Worm (Caenorhabditis elegans) whole organism, midembryonic: Measurements from ENCODE around the gene Y39A1A.24.

Experiments
- T22C8.4 ChIP-seq: fragments of 200-800 bp; sonication (Bioruptor generic); IDR thresholded peaks from 2 replicates; pipeline ENCODE4 v1.3.6; 2022; ENCODE audit warnings: missing genetic modification characterization, missing compliant biosample characterization
- cog-1 ChIP-seq: sonication (generic microtip); optimal IDR thresholded peaks from 2 replicates; lab custom pipeline; 2016; ENCODE audit warnings: missing genetic modification characterization, missing compliant biosample characterization
- flt-1 ChIP-seq: fragments of 200-800 bp; sonication (Bioruptor generic); IDR thresholded peaks from 2 replicates; pipeline ENCODE4 v1.3.6; 2022; ENCODE audit warnings: missing genetic modification characterization, missing compliant biosample characterization
- ref-1 ChIP-seq: fragments of 200-800 bp; sonication (Bioruptor generic); conservative IDR thresholded peaks from 2 replicates; pipeline ENCODE4 v1.3.6; 2022; ENCODE audit warnings: missing genetic modification reagents, missing genetic modification characterization, missing compliant biosample characterization
- ztf-23 ChIP-seq: fragments of 200-800 bp; sonication (Bioruptor generic); IDR thresholded peaks from 2 replicates; pipeline ENCODE4 v1.3.6; 2022; ENCODE audit warnings: missing genetic modification reagents, missing genetic modification characterization, missing compliant biosample characterization
- ztf-29 ChIP-seq: fragments of 200-800 bp; sonication (Bioruptor generic); IDR thresholded peaks from 2 replicates; pipeline ENCODE4 v1.3.6; 2022; ENCODE audit warnings: missing genetic modification reagents, missing genetic modification characterization, missing compliant biosample characterization

DNA sequence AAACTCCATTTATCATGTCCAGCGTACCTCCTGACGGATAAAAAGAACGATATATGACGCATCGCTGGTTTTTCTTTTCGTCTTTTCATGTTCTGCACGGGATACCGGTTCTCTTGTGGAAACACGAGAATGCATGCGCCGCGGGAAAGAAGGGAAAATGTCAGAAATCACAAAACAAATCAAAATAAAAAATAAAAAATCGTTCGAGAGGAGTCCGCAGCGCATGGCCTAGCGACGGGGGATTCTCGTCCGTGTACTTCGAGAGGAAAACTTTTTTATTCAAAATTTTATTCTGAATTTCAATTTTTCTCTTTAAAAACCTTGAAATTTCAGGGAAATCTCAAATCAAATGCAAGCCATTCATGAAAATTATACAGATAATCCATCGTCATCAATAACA, 8.8 kb downstream of the Y39A1A.24 start, which contains the start of the genes lron-10 and hpr-9:
- TF ChIP-seq ztf-23: 0 out of 2 replicates have a peak, but pooled peaks have one; percentile 55
- no peak for TF ChIP-seq ztf-29 (GFP tag; lab: Robert Waterston, UW)
- TF ChIP-seq ref-1 (GFP tag; lab: Robert Waterston, UW): no peak
- TF ChIP-seq cog-1 (tag; lab: Kevin White, UChicago): no peak
- no peak for TF ChIP-seq T22C8.4 (GFP tag; lab: Robert Waterston, UW)
- peak; percentile 48; the same call in 1 of the 2 replicates for TF ChIP-seq flt-1 (GFP tag; lab: Robert Waterston, UW)
